Worm (Caenorhabditis elegans) whole organism, young adult: ENCODE data around the gene C05D11.5.

Experiments
- D2030.7 ChIP-seq: fragments of 200-800 bp; sonication (Bioruptor generic); IDR thresholded peaks from 2 replicates; pipeline ENCODE4 v1.3.6; 2022; ENCODE audit warnings: missing genetic modification reagents, missing genetic modification characterization, missing compliant biosample characterization
- hlh-26 ChIP-seq: fragments of 200-800 bp; sonication (Bioruptor generic); conservative IDR thresholded peaks from 2 replicates; pipeline ENCODE4 v1.3.6; 2022; ENCODE audit warnings: missing genetic modification reagents, missing genetic modification characterization, missing compliant biosample characterization
- lin-54 ChIP-seq: fragments of 200-800 bp; sonication (Bioruptor generic); optimal IDR thresholded peaks from 2 replicates; lab custom pipeline; 2018; ENCODE audit warnings: mild to moderate bottlenecking, missing genetic modification characterization, missing compliant biosample characterization
- lsy-27 ChIP-seq: sonication (generic microtip); optimal IDR thresholded peaks from 2 replicates; lab custom pipeline; 2017; ENCODE audit warnings: missing genetic modification characterization, mild to moderate bottlenecking, missing compliant biosample characterization, antibody characterized with exemption, missing genotype, borderline replicate concordance; ENCODE audit not compliant: insufficient read depth
- pha-4 ChIP-seq: fragments of 150-350 bp; sonication (generic microtip); optimal IDR thresholded peaks from 2 replicates; lab custom pipeline; 2014; ENCODE audit warnings: missing biosample characterization, missing genetic modification reagents, missing genetic modification characterization
- snpc-1.3 ChIP-seq: sonication (generic microtip); optimal IDR thresholded peaks from 2 replicates; lab custom pipeline; 2017; ENCODE audit warnings: missing genetic modification characterization, mild to moderate bottlenecking, missing compliant biosample characterization, antibody characterized with exemption, moderate library complexity, missing genotype, missing genetic modification reagents; ENCODE audit not compliant: insufficient read depth
- ztf-25 ChIP-seq: fragments of 200-800 bp; sonication (Bioruptor generic); IDR thresholded peaks from 2 replicates; pipeline ENCODE4 v1.3.6; 2022; ENCODE audit warnings: missing genetic modification reagents, missing genetic modification characterization, missing compliant biosample characterization

DNA sequence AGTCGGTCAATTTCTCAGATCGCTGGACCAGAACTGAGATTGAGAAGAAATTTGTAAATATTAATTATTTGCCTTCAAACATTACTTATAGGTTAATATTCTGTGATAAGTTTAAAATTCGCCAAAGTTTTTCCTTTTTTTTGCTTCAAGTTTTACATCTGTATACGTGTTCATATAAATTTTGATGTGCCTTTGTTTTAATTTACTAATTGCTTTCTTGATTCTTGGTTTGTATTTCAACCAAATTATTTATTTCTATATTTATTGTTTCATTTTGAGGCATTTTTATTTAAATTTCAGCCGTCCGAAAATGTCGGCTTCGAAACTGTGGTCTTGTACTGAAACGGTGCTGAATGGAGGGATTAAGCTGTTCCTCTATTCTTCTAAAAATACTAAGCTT lies 24.5 kb upstream of the C05D11.5 start, which contains the start of gene C05D11.1:
- TF ChIP-seq snpc-1.3 (tag; lab: Kevin White, UChicago) (no peak), pha-4 (tag; lab: Kevin White, UChicago) (no peak), lin-54 (GFP tag; lab: Kevin White, UChicago) (no peak), hlh-26 (GFP tag; lab: Robert Waterston, UW) (no peak), D2030.7 (GFP tag; lab: Robert Waterston, UW) (no peak), lsy-27 (tag; lab: Kevin White, UChicago) (no peak), ztf-25 (GFP tag; lab: Robert Waterston, UW) (no peak)
